Fruit fly (Drosophila melanogaster) whole organism, prepupa: Measurements from ENCODE around the gene CG2698.
A peak's percentile ranks its signal among the peaks of the same experiment; 100 is the strongest.

Experiments
- Blimp-1 ChIP-seq: fragments of 200-800 bp; sonication (Bioruptor generic); optimal IDR thresholded peaks from 3 replicates; lab custom pipeline; 2017; ENCODE audit warnings: missing biosample characterization, missing genetic modification characterization, mild to moderate bottlenecking, moderate library complexity, missing genetic modification reagents
- CG10631 ChIP-seq: fragments of 200-800 bp; sonication (Bioruptor generic); optimal IDR thresholded peaks from 2 replicates; lab custom pipeline; 2016; ENCODE audit warnings: missing biosample characterization, missing genetic modification characterization
- CG10669 ChIP-seq: fragments of 200-800 bp; sonication (Bioruptor generic); optimal IDR thresholded peaks from 3 replicates; lab custom pipeline; 2018; ENCODE audit warnings: missing biosample characterization, mild to moderate bottlenecking, missing genetic modification characterization, moderate library complexity
- CG11294 ChIP-seq: fragments of 200-800 bp; sonication (Bioruptor generic); IDR thresholded peaks from 2 replicates; pipeline ENCODE4 v1.3.6; 2022; ENCODE audit warnings: missing biosample characterization, missing genetic modification characterization
- CG11762 ChIP-seq: fragments of 200-800 bp; sonication (Bioruptor generic); optimal IDR thresholded peaks from 3 replicates; lab custom pipeline; 2016; ENCODE audit warnings: missing biosample characterization, missing genetic modification characterization; ENCODE audit not compliant: insufficient read depth
- CG1621 ChIP-seq: fragments of 200-800 bp; sonication (Bioruptor generic); optimal IDR thresholded peaks from 3 replicates; lab custom pipeline; 2018; ENCODE audit warnings: missing biosample characterization, mild to moderate bottlenecking, missing genetic modification characterization
- CG16779 ChIP-seq: fragments of 200-800 bp; sonication (Bioruptor generic); optimal IDR thresholded peaks from 3 replicates; lab custom pipeline; 2017; ENCODE audit warnings: missing biosample characterization, mild to moderate bottlenecking, missing genetic modification characterization
- CG3032 ChIP-seq: fragments of 200-800 bp; optimal IDR thresholded peaks from 2 replicates; lab custom pipeline; 2019; ENCODE audit warnings: missing biosample characterization, mild to moderate bottlenecking, missing genetic modification characterization, moderate library complexity
- CG32006 ChIP-seq: fragments of 200-800 bp; sonication (Bioruptor generic); optimal IDR thresholded peaks from 3 replicates; lab custom pipeline; 2017; ENCODE audit warnings: missing biosample characterization, mild to moderate bottlenecking, missing genetic modification characterization
- CG34406 ChIP-seq: fragments of 200-800 bp; sonication (Bioruptor generic); optimal IDR thresholded peaks from 3 replicates; lab custom pipeline; 2016; ENCODE audit warnings: missing biosample characterization, missing genetic modification characterization
- CG3919 ChIP-seq: fragments of 200-800 bp; sonication (Bioruptor generic); optimal IDR thresholded peaks from 3 replicates; lab custom pipeline; 2016; ENCODE audit warnings: missing biosample characterization, missing genetic modification characterization
- CG4318 ChIP-seq: fragments of 200-800 bp; sonication (Bioruptor generic); optimal IDR thresholded peaks from 3 replicates; lab custom pipeline; 2017; ENCODE audit warnings: missing biosample characterization, mild to moderate bottlenecking, missing genetic modification characterization
- CG6163 ChIP-seq: fragments of 200-800 bp; sonication (Bioruptor generic); IDR thresholded peaks from 3 replicates; pipeline ENCODE4 v1.3.6; 2022; ENCODE audit warnings: missing biosample characterization, missing genetic modification characterization
- CG6276 ChIP-seq: fragments of 200-800 bp; sonication (Bioruptor generic); optimal IDR thresholded peaks from 2 replicates; lab custom pipeline; 2017; ENCODE audit warnings: missing biosample characterization, mild to moderate bottlenecking, missing genetic modification characterization
- CG6792 ChIP-seq: fragments of 200-800 bp; sonication (Bioruptor generic); optimal IDR thresholded peaks from 3 replicates; lab custom pipeline; 2016; ENCODE audit warnings: missing biosample characterization, missing genetic modification characterization
- CG6808 ChIP-seq: fragments of 200-800 bp; sonication (Bioruptor generic); optimal IDR thresholded peaks from 3 replicates; lab custom pipeline; 2017; ENCODE audit warnings: missing biosample characterization, missing genetic modification characterization, mild to moderate bottlenecking, moderate library complexity, missing genetic modification reagents
- CG6854 ChIP-seq: fragments of 200-800 bp; sonication (Bioruptor generic); optimal IDR thresholded peaks from 2 replicates; lab custom pipeline; 2017; ENCODE audit warnings: missing biosample characterization, mild to moderate bottlenecking, missing genetic modification characterization
- CG8119 ChIP-seq: fragments of 200-800 bp; sonication (Bioruptor generic); IDR thresholded peaks from 3 replicates; pipeline ENCODE4 v1.3.6; 2022; ENCODE audit warnings: missing biosample characterization, missing genetic modification characterization
- CG8319 ChIP-seq: fragments of 200-800 bp; sonication (Bioruptor generic); optimal IDR thresholded peaks from 3 replicates; lab custom pipeline; 2016; ENCODE audit warnings: missing biosample characterization, missing genetic modification characterization
- CG8632 ChIP-seq: fragments of 200-800 bp; sonication (Bioruptor generic); optimal IDR thresholded peaks from 3 replicates; lab custom pipeline; 2016; ENCODE audit warnings: missing biosample characterization, missing genetic modification characterization
- Eip75B ChIP-seq: fragments of 200-800 bp; sonication (Bioruptor generic); optimal IDR thresholded peaks from 3 replicates; lab custom pipeline; 2016; ENCODE audit warnings: missing biosample characterization, missing genetic modification characterization
- Eip78C ChIP-seq: fragments of 200-800 bp; sonication (Bioruptor generic); peaks from one replicate; lab custom pipeline; 2016; ENCODE audit warnings: missing biosample characterization, missing genetic modification characterization
- Eip93F ChIP-seq: fragments of 200-800 bp; sonication (Bioruptor generic); optimal IDR thresholded peaks from 2 replicates; lab custom pipeline; 2016; ENCODE audit warnings: missing biosample characterization, mild to moderate bottlenecking, missing genetic modification characterization
- Ets21C ChIP-seq: fragments of 200-800 bp; sonication (Bioruptor generic); optimal IDR thresholded peaks from 3 replicates; lab custom pipeline; 2016; ENCODE audit warnings: missing biosample characterization, missing genetic modification characterization
- Ets96B ChIP-seq: fragments of 200-800 bp; optimal IDR thresholded peaks from 2 replicates; lab custom pipeline; 2019; ENCODE audit warnings: missing biosample characterization, mild to moderate bottlenecking, missing genetic modification characterization, moderate library complexity
- Gug ChIP-seq: fragments of 200-800 bp; sonication (Bioruptor generic); IDR thresholded peaks from 2 replicates; pipeline ENCODE4 v1.3.6; 2022; ENCODE audit warnings: missing biosample characterization, missing genetic modification characterization
- Hr38 ChIP-seq: sonication (Bioruptor generic); optimal IDR thresholded peaks from 2 replicates; lab custom pipeline; 2016; ENCODE audit warnings: missing biosample characterization, missing genetic modification characterization
- Hr39 ChIP-seq: fragments of 200-800 bp; sonication (Bioruptor generic); optimal IDR thresholded peaks from 2 replicates; lab custom pipeline; 2016; ENCODE audit warnings: missing biosample characterization, missing genetic modification characterization
- Hr4 ChIP-seq: fragments of 200-800 bp; sonication (Bioruptor generic); optimal IDR thresholded peaks from 3 replicates; lab custom pipeline; 2016; ENCODE audit warnings: missing biosample characterization, missing genetic modification characterization
- Met ChIP-seq: fragments of 200-800 bp; sonication (Bioruptor generic); optimal IDR thresholded peaks from 3 replicates; lab custom pipeline; 2016; ENCODE audit warnings: missing biosample characterization, missing genetic modification characterization
- OdsH ChIP-seq: fragments of 200-800 bp; sonication (Bioruptor generic); optimal IDR thresholded peaks from 3 replicates; lab custom pipeline; 2016; ENCODE audit warnings: missing biosample characterization, missing genetic modification characterization
- Sox102F ChIP-seq: fragments of 200-800 bp; sonication (Bioruptor generic); optimal IDR thresholded peaks from 2 replicates; lab custom pipeline; 2016; ENCODE audit warnings: missing biosample characterization, mild to moderate bottlenecking, missing genetic modification characterization
- Sox14 ChIP-seq: fragments of 200-800 bp; sonication (Bioruptor generic); optimal IDR thresholded peaks from 3 replicates; lab custom pipeline; 2016; ENCODE audit warnings: missing biosample characterization, missing genetic modification characterization
- Sox15 ChIP-seq: fragments of 200-800 bp; sonication (Bioruptor generic); optimal IDR thresholded peaks from 3 replicates; lab custom pipeline; 2016; ENCODE audit warnings: missing biosample characterization, missing genetic modification characterization
- achi ChIP-seq: fragments of 200-800 bp; sonication (Bioruptor generic); optimal IDR thresholded peaks from 3 replicates; lab custom pipeline; 2016; ENCODE audit warnings: missing biosample characterization, missing genetic modification characterization
- acj6 ChIP-seq: fragments of 200-800 bp; sonication (Bioruptor generic); optimal IDR thresholded peaks from 3 replicates; lab custom pipeline; 2016; ENCODE audit warnings: missing biosample characterization, missing genetic modification characterization
- cyc ChIP-seq: fragments of 200-800 bp; sonication (Bioruptor generic); optimal IDR thresholded peaks from 3 replicates; lab custom pipeline; 2016; ENCODE audit warnings: missing biosample characterization, missing genetic modification characterization
- dac ChIP-seq: fragments of 200-800 bp; sonication (Bioruptor generic); optimal IDR thresholded peaks from 2 replicates; lab custom pipeline; 2017; ENCODE audit warnings: missing biosample characterization, mild to moderate bottlenecking, missing genetic modification characterization
- dsx ChIP-seq: fragments of 200-800 bp; optimal IDR thresholded peaks from 3 replicates; lab custom pipeline; 2019; ENCODE audit warnings: missing biosample characterization, mild to moderate bottlenecking, missing genetic modification characterization, moderate library complexity; ENCODE audit not compliant: poor library complexity, severe bottlenecking
- eg ChIP-seq: fragments of 200-800 bp; sonication (Bioruptor generic); IDR thresholded peaks from 3 replicates; pipeline ENCODE4 v1.3.6; 2022; ENCODE audit warnings: missing biosample characterization, missing genetic modification characterization
- esn ChIP-seq: fragments of 200-800 bp; sonication (Bioruptor generic); optimal IDR thresholded peaks from 2 replicates; lab custom pipeline; 2016; ENCODE audit warnings: missing biosample characterization, mild to moderate bottlenecking, missing genetic modification characterization, moderate library complexity
- fd59A ChIP-seq: fragments of 200-800 bp; sonication (Bioruptor generic); optimal IDR thresholded peaks from 2 replicates; lab custom pipeline; 2017; ENCODE audit warnings: missing biosample characterization, mild to moderate bottlenecking, missing genetic modification characterization, missing genetic modification reagents
- fd85E ChIP-seq: fragments of 200-800 bp; sonication (Bioruptor generic); optimal IDR thresholded peaks from 3 replicates; lab custom pipeline; 2016; ENCODE audit warnings: missing biosample characterization, missing genetic modification characterization
- fkh ChIP-seq: fragments of 200-800 bp; sonication (Bioruptor generic); optimal IDR thresholded peaks from 3 replicates; lab custom pipeline; 2017; ENCODE audit warnings: missing biosample characterization, mild to moderate bottlenecking, missing genetic modification characterization, moderate library complexity
- lz ChIP-seq: fragments of 200-800 bp; sonication (Bioruptor generic); optimal IDR thresholded peaks from 3 replicates; lab custom pipeline; 2016; ENCODE audit warnings: missing biosample characterization, missing genetic modification characterization
- net ChIP-seq: fragments of 200-800 bp; sonication (Bioruptor generic); optimal IDR thresholded peaks from 3 replicates; lab custom pipeline; 2016; ENCODE audit warnings: missing biosample characterization, missing genetic modification characterization
- pdm3 ChIP-seq: fragments of 200-800 bp; sonication (Bioruptor generic); optimal IDR thresholded peaks from 3 replicates; lab custom pipeline; 2016; ENCODE audit warnings: missing biosample characterization, missing genetic modification characterization
- ss ChIP-seq, 2 experiments: fragments of 200-800 bp; sonication (Bioruptor generic); optimal IDR thresholded peaks; 2 replicates in 1 of 2; 3 replicates in 1 of 2; lab custom pipeline; 2017 to 2018; ENCODE audit warnings: mild to moderate bottlenecking in 2 of 2, missing biosample characterization in 2 of 2, missing genetic modification characterization in 2 of 2, moderate library complexity in 1 of 2
- svp ChIP-seq: fragments of 200-800 bp; sonication (Bioruptor generic); peaks from one replicate; lab custom pipeline; 2016; ENCODE audit warnings: missing biosample characterization, missing genetic modification characterization
- topi ChIP-seq: fragments of 200-800 bp; sonication (Bioruptor generic); optimal IDR thresholded peaks from 3 replicates; lab custom pipeline; 2016; ENCODE audit warnings: missing biosample characterization, missing genetic modification characterization
- vri ChIP-seq: fragments of 200-800 bp; sonication (Bioruptor generic); optimal IDR thresholded peaks from 3 replicates; lab custom pipeline; 2016; ENCODE audit warnings: missing biosample characterization, mild to moderate bottlenecking, missing genetic modification characterization

CG2698 gene

DNA sequence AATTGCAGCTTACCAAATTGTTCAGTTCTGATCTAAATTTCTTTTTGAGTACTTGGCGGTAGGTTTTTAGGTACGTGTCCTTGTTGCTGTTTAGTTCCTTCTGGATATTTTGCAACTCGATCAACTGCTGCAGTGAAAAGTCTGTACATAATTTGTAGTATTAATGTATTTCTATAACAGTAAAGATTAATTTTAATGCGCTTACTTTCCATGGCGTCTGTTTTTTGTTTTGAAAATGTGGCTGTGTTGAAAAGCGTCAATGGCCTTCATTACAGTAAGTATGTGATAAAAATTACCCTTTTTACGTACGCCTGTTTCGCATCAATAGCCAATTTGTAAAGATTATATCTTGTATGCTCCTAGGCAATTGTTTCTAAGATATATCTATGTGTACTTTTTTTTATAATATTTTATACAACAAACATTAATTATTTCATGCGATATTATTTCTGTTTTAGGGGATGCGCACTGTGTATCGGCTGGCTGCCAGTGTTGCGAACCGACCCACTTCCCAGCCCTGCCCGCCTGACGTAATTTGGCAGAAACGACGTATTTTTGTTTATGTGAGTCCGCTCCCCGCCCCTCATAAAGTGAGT is at the start of gene CG2698, which contains the start of gene Kmn2:
Gene CG2698 (plus strand): TSS at position 489 of the 596 bp plus-strand sequence.
Gene Kmn2 (minus strand): TSS at position 236 of the 596 bp plus-strand sequence.
- TF ChIP-seq svp (GFP tag; lab: Kevin White, UChicago) = peak; percentile 98
- TF ChIP-seq CG10669 (GFP tag; lab: Kevin White, UChicago) = peak; percentile 95
- TF ChIP-seq Met = peak; percentile 96
- TF ChIP-seq acj6 = peak; percentile 97
- TF ChIP-seq Hr38 (GFP tag; lab: Kevin White, UChicago) = no peak
- peak; percentile 88 for TF ChIP-seq dsx (GFP tag; lab: Kevin White, UChicago)
- TF ChIP-seq fd59A (GFP tag; lab: Kevin White, UChicago) = peak; percentile 90
- peak; percentile 96 for TF ChIP-seq topi (GFP tag; lab: Kevin White, UChicago)
- TF ChIP-seq esn = peak; percentile 97
- TF ChIP-seq dac (GFP tag; lab: Kevin White, UChicago) = peak; percentile 81
- TF ChIP-seq fd85E (GFP tag; lab: Kevin White, UChicago) = peak; percentile 88
- TF ChIP-seq CG10631 = peak; percentile 97
- peak; percentile 97 for TF ChIP-seq OdsH
- peak; percentile 95 for TF ChIP-seq Gug (GFP tag; lab: Robert Waterston, UW)
- peak; percentile 92 for TF ChIP-seq CG6276 (GFP tag; lab: Kevin White, UChicago)
- TF ChIP-seq Eip78C = peak; percentile 98
- TF ChIP-seq lz = peak; percentile 96
- peak; percentile 94 for TF ChIP-seq pdm3 (GFP tag; lab: Kevin White, UChicago)
- TF ChIP-seq Hr4 (GFP tag; lab: Kevin White, UChicago) = peak; percentile 95
- peak; percentile 95 for TF ChIP-seq CG32006
- peak; percentile 93 for TF ChIP-seq CG6854 (GFP tag; lab: Kevin White, UChicago)
- peak; percentile 94 for TF ChIP-seq net (GFP tag; lab: Kevin White, UChicago)
- TF ChIP-seq CG3919 (GFP tag; lab: Kevin White, UChicago) = peak; percentile 98
- peak; percentile 95 for TF ChIP-seq CG8319 (GFP tag; lab: Kevin White, UChicago)
- peak; percentile 91 for TF ChIP-seq Ets21C (GFP tag; lab: Kevin White, UChicago)
- TF ChIP-seq Ets96B = peak; percentile 96
- peak; percentile 94 for TF ChIP-seq CG11762 (GFP tag; lab: Kevin White, UChicago)
- TF ChIP-seq Sox15 = peak; percentile 94
- TF ChIP-seq CG6163 (GFP tag; lab: Robert Waterston, UW) = peak; percentile 98
- TF ChIP-seq CG8632 (GFP tag; lab: Kevin White, UChicago) = peak; percentile 97
- peak; percentile 94 for TF ChIP-seq Sox14 (GFP tag; lab: Kevin White, UChicago)
- TF ChIP-seq CG3032 (tag; lab: Kevin White, UChicago) = peak; percentile 95
- TF ChIP-seq CG11294 (GFP tag; lab: Robert Waterston, UW) = peak; percentile 95
- peak; percentile 94 for TF ChIP-seq Eip75B (GFP tag; lab: Kevin White, UChicago)
- peak; percentile 96 for TF ChIP-seq CG34406
- peak; percentile 97 for TF ChIP-seq eg (GFP tag; lab: Robert Waterston, UW)
- TF ChIP-seq CG4318 = peak; percentile 91
- TF ChIP-seq CG6792 (GFP tag; lab: Kevin White, UChicago) = peak; percentile 96
- TF ChIP-seq Sox102F (GFP tag; lab: Kevin White, UChicago) = peak; percentile 95
- TF ChIP-seq CG16779 (tag; lab: Kevin White, UChicago) = peak; percentile 89
- TF ChIP-seq vri (GFP tag; lab: Kevin White, UChicago) = peak; percentile 98
- TF ChIP-seq Hr39 (GFP tag; lab: Kevin White, UChicago) = peak; percentile 93
- TF ChIP-seq cyc = peak; percentile 95
- TF ChIP-seq CG8119 (GFP tag; lab: Robert Waterston, UW) = peak; percentile 97
- peak; percentile 92 for TF ChIP-seq CG6808 (GFP tag; lab: Kevin White, UChicago)
- TF ChIP-seq Eip93F (GFP tag; lab: Kevin White, UChicago) = peak; percentile 86
- peak; percentile 96 for TF ChIP-seq achi (GFP tag; lab: Kevin White, UChicago)
- TF ChIP-seq CG1621 (tag; lab: Kevin White, UChicago) = peak; percentile 91
- peak; percentile 90 for TF ChIP-seq Blimp-1
- no peak for TF ChIP-seq fkh (GFP tag; lab: Kevin White, UChicago)
- peak; percentile 90 to 93 for TF ChIP-seq ss (GFP tag; optimal IDR thresholded peaks at IDR 0.05; lab: Kevin White, UChicago)
